Worm (Caenorhabditis elegans): ENCODE results near the gene F19B10.4.

The F19B10.4 gene

DNA sequence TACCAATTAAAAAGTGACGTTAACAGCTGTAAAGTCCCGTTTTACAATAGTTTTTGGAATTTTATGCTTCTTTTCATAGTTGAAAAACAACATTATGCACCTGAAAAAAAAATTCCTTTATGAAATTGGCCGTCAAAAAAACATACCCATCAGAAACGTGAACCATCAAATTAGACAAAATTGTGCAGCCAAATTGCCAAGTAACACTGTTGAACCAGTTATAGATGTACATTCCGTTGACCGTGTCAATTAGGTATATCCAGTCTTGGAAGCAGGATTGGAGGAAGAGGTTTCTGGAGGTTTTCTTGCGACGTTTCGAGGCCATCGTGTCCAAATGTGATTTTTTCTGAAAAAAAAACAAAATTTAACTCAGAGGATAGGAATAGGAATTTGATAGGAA is 9.4 kb downstream of the F19B10.4 start, which contains the start of gene srx-97:
srx-97 (minus strand) TSS at position 101 of the 400 bp plus-strand sequence.
- no peak for TF ChIP-seq unc-62 (GFP tag; optimal IDR thresholded peaks at IDR 0.05)

ce11 chrII:3670956-3671355 is 11.1 kb downstream of the F19B10.4 start, which contains the start of gene srx-98:
srx-98 (minus strand) TSS chrII:3671056.
- TF ChIP-seq unc-62 (GFP tag; optimal IDR thresholded peaks at IDR 0.05), result no peak

- TF ChIP-seq unc-62 (GFP tag; optimal IDR thresholded peaks at IDR 0.05), result no peak
Measured at ce11 chrII:3673493-3673892, 13.6 kb downstream of the F19B10.4 start, which contains the start of gene sea-1. sea-1 (minus strand) TSS chrII:3673593.

DNA sequence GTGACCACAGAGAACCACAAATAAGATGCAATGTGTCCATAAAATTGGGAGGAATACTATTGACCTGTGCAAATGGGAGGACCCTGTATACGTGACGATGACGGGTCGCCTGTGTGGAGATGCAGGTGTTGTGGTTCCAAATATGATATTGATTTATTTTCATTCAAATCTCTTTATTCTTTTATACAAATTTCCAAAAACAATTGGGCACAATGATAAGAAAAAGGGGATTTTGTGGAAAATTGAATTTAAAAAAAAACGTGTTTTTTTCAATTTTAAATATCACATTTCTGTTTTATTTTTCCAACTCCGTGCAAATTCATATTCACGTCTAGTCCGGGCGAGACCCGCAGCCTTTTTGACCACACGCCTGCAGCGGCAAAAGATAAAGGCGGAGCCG is 15.3 kb downstream of the F19B10.4 start, which contains the start of gene F19B10.2:
F19B10.2 (plus strand) TSS at position 301 of the 400 bp plus-strand sequence.
- no peak for TF ChIP-seq unc-62 (GFP tag; optimal IDR thresholded peaks at IDR 0.05)

DNA sequence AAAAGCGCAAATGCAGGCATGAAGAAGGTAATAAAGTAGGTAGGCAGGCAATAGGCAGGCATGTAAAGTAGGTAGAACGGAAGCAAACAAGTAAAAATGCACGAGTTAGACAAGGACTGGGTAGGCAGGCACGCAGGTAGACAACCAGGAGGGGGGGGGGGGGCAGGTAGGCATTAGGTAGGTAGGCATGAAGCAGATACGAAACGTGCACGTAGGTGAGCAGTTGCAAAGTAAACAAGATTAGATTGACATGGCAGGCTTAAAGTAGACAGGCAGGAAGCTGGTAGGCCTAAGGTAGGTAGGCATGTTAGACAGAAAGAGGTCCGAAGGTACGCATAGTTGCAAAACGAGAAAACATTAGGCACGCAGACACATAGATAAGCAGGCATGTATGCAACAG is 19.1 kb downstream of the F19B10.4 start:
- TF ChIP-seq unc-62 (GFP tag; optimal IDR thresholded peaks at IDR 0.05), result no peak

- no peak for TF ChIP-seq unc-62 (GFP tag; optimal IDR thresholded peaks at IDR 0.05)
Measured at ce11 chrII:3680366-3680765, 20.5 kb downstream of the F19B10.4 start.

ce11 chrII:3681365-3682083 is 21.6 kb downstream of the F19B10.4 start, which contains the start of gene F19B10.10:
F19B10.10 (minus strand) TSS chrII:3681415.
- TF ChIP-seq unc-62 (GFP tag; optimal IDR thresholded peaks at IDR 0.05), result no peak

- TF ChIP-seq unc-62 (GFP tag; optimal IDR thresholded peaks at IDR 0.05), result no peak
Measured at ce11 chrII:3682770-3683234, 22.9 kb downstream of the F19B10.4 start, which contains the start of gene F19B10.1. F19B10.1 (plus strand) TSS chrII:3683184.

- no peak for TF ChIP-seq unc-62 (GFP tag; optimal IDR thresholded peaks at IDR 0.05)
Measured at ce11 chrII:3684487-3685067, 24.7 kb downstream of the F19B10.4 start.

DNA sequence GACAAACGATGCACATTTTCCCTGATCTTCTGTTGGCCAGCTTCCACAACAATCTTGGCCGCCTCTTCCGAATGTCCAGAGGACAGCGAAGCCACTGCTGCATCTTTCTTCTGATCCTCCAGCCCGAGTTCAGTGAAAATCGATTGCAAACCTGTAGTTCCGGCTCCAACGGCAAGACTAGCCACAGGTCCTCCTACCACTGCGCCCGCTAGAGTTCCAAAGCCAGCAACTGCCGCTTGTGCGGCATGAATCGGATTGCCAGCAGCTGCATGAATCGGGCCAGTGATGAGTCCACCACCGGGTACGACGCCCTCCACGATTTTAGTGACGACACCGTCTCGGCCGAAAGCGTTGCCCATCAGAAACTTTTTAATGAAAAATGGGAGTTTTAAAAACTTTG is 28.5 kb downstream of the F19B10.4 start, which contains the start of gene ifas-1:
ifas-1 (minus strand) TSS at position 387 of the 400 bp plus-strand sequence.
- no peak for TF ChIP-seq unc-62 (GFP tag; optimal IDR thresholded peaks at IDR 0.05)

ce11 chrII:3690646-3691045 is 30.8 kb downstream of the F19B10.4 start, which contains the start of gene srx-101:
srx-101 (minus strand) TSS chrII:3690746.
- TF ChIP-seq unc-62 (GFP tag; optimal IDR thresholded peaks at IDR 0.05), result no peak

ce11 chrII:3694664-3695063 is 34.8 kb downstream of the F19B10.4 start, which contains the start of gene srx-102:
srx-102 (minus strand) TSS chrII:3694764.
- TF ChIP-seq unc-62 (GFP tag; optimal IDR thresholded peaks at IDR 0.05), result no peak

- no peak for TF ChIP-seq unc-62 (GFP tag; optimal IDR thresholded peaks at IDR 0.05)
Measured at ce11 chrII:3699591-3699990, 39.7 kb downstream of the F19B10.4 start, which contains the start of gene srx-104. srx-104 (minus strand) TSS chrII:3699691.

DNA sequence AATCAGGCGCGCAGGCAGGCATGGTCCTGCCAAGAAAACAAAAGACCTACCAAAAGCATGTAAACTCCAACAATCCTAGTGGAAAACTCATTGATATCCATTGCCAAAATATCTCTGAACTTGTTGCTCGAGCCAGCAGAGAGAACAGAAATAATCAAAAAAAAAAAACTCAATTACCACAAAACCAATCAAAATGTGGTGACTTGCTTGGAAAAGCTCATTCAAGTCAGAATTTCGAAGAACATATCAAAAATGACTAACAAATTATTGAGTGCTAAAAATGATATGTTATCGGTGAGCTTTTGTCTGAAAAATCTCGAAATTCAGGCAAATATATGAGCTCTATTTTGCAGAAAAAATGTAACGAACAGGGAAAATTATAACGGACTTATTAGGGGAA is 41.4 kb downstream of the F19B10.4 start, which contains the start of gene srx-105:
srx-105 (minus strand) TSS at position 101 of the 400 bp plus-strand sequence.
- no peak for TF ChIP-seq unc-62 (GFP tag; optimal IDR thresholded peaks at IDR 0.05)

- TF ChIP-seq unc-62 (GFP tag; optimal IDR thresholded peaks at IDR 0.05), result no peak
Measured at ce11 chrII:3705320-3705719, 45.4 kb downstream of the F19B10.4 start, which contains the start of gene srx-108. srx-108 (plus strand) TSS chrII:3705620.

DNA sequence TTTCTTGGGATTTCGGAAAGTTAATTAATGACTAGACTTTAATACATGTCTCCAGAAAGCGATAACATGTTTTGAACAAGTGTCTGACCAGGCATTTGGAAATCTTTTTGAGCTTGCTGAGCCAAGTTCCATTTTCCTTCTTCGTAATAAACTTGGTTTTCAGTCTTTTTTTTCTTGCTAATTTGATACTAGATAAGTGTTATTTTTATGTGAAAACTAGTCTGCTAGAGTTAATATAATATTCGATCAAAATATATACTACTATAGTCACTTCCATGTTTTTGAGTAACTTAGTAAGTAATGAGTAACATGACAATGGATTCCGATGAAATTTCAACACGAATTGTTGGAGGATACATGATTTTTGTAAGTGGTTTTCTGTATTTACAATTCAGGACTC is 49.4 kb downstream of the F19B10.4 start, which contains the start of gene srx-110:
srx-110 (plus strand) TSS at position 301 of the 400 bp plus-strand sequence.
- no peak for TF ChIP-seq unc-62 (GFP tag; optimal IDR thresholded peaks at IDR 0.05)
